Fruit fly (Drosophila melanogaster) whole organism, embryonic: ENCODE measurements around the gene JMJD5.

Experiments used
- CG7357 ChIP-seq: fragments of 200-800 bp; sonication (Bioruptor generic); IDR thresholded peaks from 3 replicates; pipeline ENCODE4 v1.3.6; 2022; ENCODE audit warnings: missing biosample characterization, missing genetic modification characterization
- CG7963 ChIP-seq: fragments of 200-800 bp; sonication (Bioruptor generic); IDR thresholded peaks from 3 replicates; pipeline ENCODE4 v1.3.6; 2022; ENCODE audit warnings: missing biosample characterization, missing genetic modification characterization; ENCODE audit not compliant: partially characterized antibody
- HLH3B ChIP-seq: fragments of 200-800 bp; sonication (Bioruptor generic); IDR thresholded peaks from 2 replicates; pipeline ENCODE4 v1.3.6; 2022; ENCODE audit warnings: missing biosample characterization, missing genetic modification characterization
- Hmr ChIP-seq: fragments of 200-800 bp; sonication (Bioruptor generic); optimal IDR thresholded peaks from 3 replicates; lab custom pipeline; 2017; ENCODE audit warnings: mild to moderate bottlenecking, missing biosample characterization, missing genetic modification reagents, missing genetic modification characterization
- bab2 ChIP-seq: fragments of 200-800 bp; sonication (Bioruptor generic); optimal IDR thresholded peaks from 2 replicates; lab custom pipeline; 2016; ENCODE audit warnings: missing biosample characterization, missing genetic modification characterization
- fu2 ChIP-seq: fragments of 200-800 bp; sonication (Bioruptor generic); optimal IDR thresholded peaks from 2 replicates; lab custom pipeline; 2016; ENCODE audit warnings: missing biosample characterization, missing genetic modification characterization
- ranshi ChIP-seq: fragments of 200-800 bp; sonication (Bioruptor generic); IDR thresholded peaks from 2 replicates; pipeline ENCODE4 v1.3.6; 2022; ENCODE audit warnings: missing biosample characterization, missing genetic modification characterization
- schlank ChIP-seq: fragments of 200-800 bp; sonication (Bioruptor generic); optimal IDR thresholded peaks from 2 replicates; lab custom pipeline; 2018; ENCODE audit warnings: missing biosample characterization, mild to moderate bottlenecking, missing genetic modification characterization

dm6 chr3L:882892-883255 is 41.7 kb upstream of the JMJD5 start:
- TF ChIP-seq HLH3B (GFP tag; lab: Robert Waterston, UW) (no peak), fu2 (no peak), Hmr (GFP tag; lab: Kevin White, UChicago) (no peak), CG7357 (GFP tag; lab: Robert Waterston, UW) (no peak), CG7963 (GFP tag; lab: Robert Waterston, UW) (no peak), ranshi (GFP tag; lab: Robert Waterston, UW) (no peak), bab2 (GFP tag; lab: Kevin White, UChicago) (no peak), schlank (no peak)
